Worm (Caenorhabditis elegans) whole organism, L1 larva: ENCODE data around the gene C56G2.5.

Experiments used
- C04F5.9 ChIP-seq: sonication (generic microtip); optimal IDR thresholded peaks from 2 replicates; lab custom pipeline; 2016; ENCODE audit warnings: missing genetic modification characterization, missing compliant biosample characterization
- C34B4.2 ChIP-seq: sonication (generic microtip); optimal IDR thresholded peaks from 2 replicates; lab custom pipeline; 2017; ENCODE audit warnings: mild to moderate bottlenecking, missing genetic modification characterization, missing compliant biosample characterization
- Y116A8C.19 ChIP-seq: sonication (generic microtip); optimal IDR thresholded peaks from 2 replicates; lab custom pipeline; 2016; ENCODE audit warnings: missing compliant biosample characterization, missing genetic modification characterization, borderline replicate concordance
- aha-1 ChIP-seq: fragments of 150-350 bp; optimal IDR thresholded peaks from 2 replicates; lab custom pipeline; 2014; ENCODE audit warnings: missing biosample characterization, missing genetic modification characterization
- aly-2 ChIP-seq: fragments of 150-350 bp; optimal IDR thresholded peaks from 2 replicates; lab custom pipeline; 2014; ENCODE audit warnings: missing biosample characterization, missing genetic modification characterization
- blmp-1 ChIP-seq: fragments of 150-350 bp; optimal IDR thresholded peaks from 2 replicates; lab custom pipeline; 2014; ENCODE audit warnings: missing biosample characterization, missing genetic modification characterization
- ceh-8 ChIP-seq: fragments of 200-800 bp; sonication (Bioruptor generic); optimal IDR thresholded peaks from 2 replicates; lab custom pipeline; 2018; ENCODE audit warnings: mild to moderate bottlenecking, missing genetic modification characterization, moderate library complexity, missing compliant biosample characterization
- dpl-1 ChIP-seq, 3 experiments: fragments of 150-350 bp in 2 of 3; sonication (generic microtip) in 1 of 3; optimal IDR thresholded peaks; 2 replicates each; lab custom pipeline; 2014 to 2017; ENCODE audit warnings: missing biosample characterization in 3 of 3, missing genetic modification characterization in 3 of 3, missing genetic modification reagents in 3 of 3
- dsc-1 ChIP-seq: sonication (generic microtip); optimal IDR thresholded peaks from 2 replicates; lab custom pipeline; 2016; ENCODE audit warnings: mild to moderate bottlenecking, missing genetic modification characterization, missing compliant biosample characterization
- efl-3 ChIP-seq: fragments of 200-800 bp; sonication (Bioruptor generic); optimal IDR thresholded peaks from 2 replicates; lab custom pipeline; 2018; ENCODE audit warnings: mild to moderate bottlenecking, missing genetic modification characterization, missing compliant biosample characterization
- egl-13 ChIP-seq: sonication (generic microtip); optimal IDR thresholded peaks from 2 replicates; lab custom pipeline; 2016; ENCODE audit warnings: missing genotype, missing genetic modification reagents, missing genetic modification characterization, missing compliant biosample characterization
- egl-27 ChIP-seq, 2 experiments: fragments of 150-350 bp in 1 of 2; sonication (generic microtip); optimal IDR thresholded peaks; 3 replicates each; lab custom pipeline; 2017 to 2018; ENCODE audit warnings: missing biosample characterization in 2 of 2, missing genetic modification characterization in 2 of 2, missing genetic modification reagents in 2 of 2
- fkh-4 ChIP-seq: sonication (generic microtip); optimal IDR thresholded peaks from 2 replicates; lab custom pipeline; 2016; ENCODE audit warnings: missing compliant biosample characterization, missing genetic modification characterization, borderline replicate concordance
- grh-1 ChIP-seq: fragments of 200-800 bp; sonication (Bioruptor generic); IDR thresholded peaks from 2 replicates; pipeline ENCODE4 v1.3.6; 2022; ENCODE audit warnings: missing genetic modification reagents, missing genetic modification characterization, missing compliant biosample characterization
- irx-1 ChIP-seq: sonication (generic microtip); optimal IDR thresholded peaks from 2 replicates; lab custom pipeline; 2016; ENCODE audit warnings: missing genetic modification characterization, missing compliant biosample characterization
- jun-1 ChIP-seq: fragments of 150-350 bp; optimal IDR thresholded peaks from 2 replicates; lab custom pipeline; 2014; ENCODE audit warnings: missing biosample characterization, missing genetic modification reagents, missing genetic modification characterization
- lin-13 ChIP-seq: fragments of 150-350 bp; optimal IDR thresholded peaks from 2 replicates; lab custom pipeline; 2014; ENCODE audit warnings: missing biosample characterization, missing genetic modification reagents, missing genetic modification characterization
- lin-15B ChIP-seq: fragments of 150-350 bp; sonication (generic microtip); optimal IDR thresholded peaks from 3 replicates; lab custom pipeline; 2014; ENCODE audit warnings: missing biosample characterization, missing genetic modification characterization
- lin-39 ChIP-seq: fragments of 150-350 bp; optimal IDR thresholded peaks from 2 replicates; lab custom pipeline; 2014; ENCODE audit warnings: missing biosample characterization, missing genetic modification reagents, missing genetic modification characterization
- lir-3 ChIP-seq: sonication (generic microtip); optimal IDR thresholded peaks from 2 replicates; lab custom pipeline; 2016; ENCODE audit warnings: mild to moderate bottlenecking, missing genetic modification characterization, moderate library complexity, missing compliant biosample characterization; ENCODE audit not compliant: poor library complexity
- mdl-1 ChIP-seq, 2 experiments: fragments of 150-350 bp; optimal IDR thresholded peaks; 2 replicates each; lab custom pipeline; 2014 to 2017; ENCODE audit warnings: missing biosample characterization in 2 of 2, missing genetic modification characterization in 2 of 2, inconsistent platforms in 1 of 2
- mep-1 ChIP-seq: fragments of 150-350 bp; optimal IDR thresholded peaks from 2 replicates; lab custom pipeline; 2014; ENCODE audit warnings: missing biosample characterization, missing genetic modification characterization
- nhr-19 ChIP-seq: fragments of 200-800 bp; sonication (Bioruptor generic); conservative IDR thresholded peaks from 2 replicates; pipeline ENCODE4 v1.3.6; 2022; ENCODE audit warnings: missing genetic modification characterization, missing compliant biosample characterization
- nhr-20 ChIP-seq: sonication (generic microtip); optimal IDR thresholded peaks from 2 replicates; lab custom pipeline; 2016; ENCODE audit warnings: mild to moderate bottlenecking, missing genetic modification characterization, missing compliant biosample characterization
- nhr-237 ChIP-seq: fragments of 150-350 bp; optimal IDR thresholded peaks from 2 replicates; lab custom pipeline; 2014; ENCODE audit warnings: missing biosample characterization, missing genetic modification characterization
- nhr-76 ChIP-seq: sonication (generic microtip); optimal IDR thresholded peaks from 2 replicates; lab custom pipeline; 2017; ENCODE audit warnings: missing biosample characterization, missing genetic modification characterization
- nhr-84 ChIP-seq: sonication (generic microtip); optimal IDR thresholded peaks from 2 replicates; lab custom pipeline; 2017; ENCODE audit warnings: missing biosample characterization, missing genetic modification characterization
- pqm-1 ChIP-seq: sonication (generic microtip); optimal IDR thresholded peaks from 3 replicates; lab custom pipeline; 2017; ENCODE audit warnings: missing biosample characterization, missing genetic modification characterization
- rnt-1 ChIP-seq: sonication (generic microtip); optimal IDR thresholded peaks from 2 replicates; lab custom pipeline; 2016; ENCODE audit warnings: mild to moderate bottlenecking, missing genetic modification characterization, moderate library complexity, missing compliant biosample characterization
- snpc-4 ChIP-seq: fragments of 150-350 bp; optimal IDR thresholded peaks from 2 replicates; lab custom pipeline; 2014; ENCODE audit warnings: missing biosample characterization, missing genetic modification characterization
- snu-23 ChIP-seq: sonication (generic microtip); optimal IDR thresholded peaks from 2 replicates; lab custom pipeline; 2016; ENCODE audit warnings: missing genetic modification characterization, missing compliant biosample characterization
- sox-4 ChIP-seq: sonication (generic microtip); optimal IDR thresholded peaks from 2 replicates; lab custom pipeline; 2016; ENCODE audit warnings: missing genetic modification characterization, missing compliant biosample characterization
- sptf-1 ChIP-seq: fragments of 150-350 bp; optimal IDR thresholded peaks from 2 replicates; lab custom pipeline; 2014; ENCODE audit warnings: missing biosample characterization, missing genetic modification characterization
- sup-37 ChIP-seq: fragments of 200-800 bp; sonication (Bioruptor generic); optimal IDR thresholded peaks from 2 replicates; lab custom pipeline; 2018; ENCODE audit warnings: mild to moderate bottlenecking, missing genetic modification characterization, missing compliant biosample characterization
- swsn-7 ChIP-seq: sonication (generic microtip); optimal IDR thresholded peaks from 2 replicates; lab custom pipeline; 2016; ENCODE audit warnings: missing genetic modification characterization, missing compliant biosample characterization
- tbx-2 ChIP-seq: sonication (generic microtip); optimal IDR thresholded peaks from 2 replicates; lab custom pipeline; 2016; ENCODE audit warnings: missing genetic modification characterization, missing compliant biosample characterization
- tlp-1 ChIP-seq: fragments of 150-350 bp; optimal IDR thresholded peaks from 2 replicates; lab custom pipeline; 2014; ENCODE audit warnings: missing biosample characterization, missing genetic modification characterization
- unc-30 ChIP-seq: sonication (generic microtip); optimal IDR thresholded peaks from 2 replicates; lab custom pipeline; 2017; ENCODE audit warnings: missing biosample characterization, missing genetic modification characterization
- unc-62 ChIP-seq: fragments of 150-350 bp; optimal IDR thresholded peaks from 2 replicates; lab custom pipeline; 2014; ENCODE audit warnings: missing biosample characterization, missing genetic modification reagents, missing genetic modification characterization
- zag-1 ChIP-seq: fragments of 150-350 bp; optimal IDR thresholded peaks from 2 replicates; lab custom pipeline; 2014; ENCODE audit warnings: missing biosample characterization, missing genetic modification characterization
- ztf-11 ChIP-seq, 2 experiments: sonication (generic microtip); optimal IDR thresholded peaks; 2 replicates each; lab custom pipeline; 2016 to 2017; ENCODE audit warnings: missing genetic modification characterization in 2 of 2, missing biosample characterization in 1 of 2, missing compliant biosample characterization in 1 of 2

The C56G2.5 gene

ce11 chrIII:6344737-6345136, 20.7 kb upstream of the C56G2.5 start (continued):
- TF ChIP-seq ztf-11 (tag; optimal IDR thresholded peaks at IDR 0.05; lab: Kevin White, UChicago) (peak in 1 of 2 experiments; percentile 40), mep-1 (tag; lab: Kevin White, UChicago) (peak; percentile 89), mdl-1 (tag; optimal IDR thresholded peaks at IDR 0.05; lab: Kevin White, UChicago) (peak in 1 of 2 experiments; percentile 79), irx-1 (tag; lab: Kevin White, UChicago) (peak; percentile 84), lin-13 (GFP tag; lab: Kevin White, UChicago) (peak; percentile 90), snpc-4 (tag; lab: Kevin White, UChicago) (peak; percentile 70), Y116A8C.19 (tag; lab: Kevin White, UChicago) (no peak), blmp-1 (tag; lab: Kevin White, UChicago) (peak; percentile 28), ceh-8 (peak; percentile 39), aha-1 (tag; lab: Kevin White, UChicago) (no peak), zag-1 (tag; lab: Kevin White, UChicago) (peak; percentile 84), egl-27 (tag; optimal IDR thresholded peaks at IDR 0.05; lab: Kevin White, UChicago) (peak in 1 of 2 experiments; percentile 21), rnt-1 (tag; lab: Kevin White, UChicago) (peak; percentile 93), sox-4 (no peak), pqm-1 (tag; lab: Kevin White, UChicago) (no peak), nhr-20 (tag; lab: Kevin White, UChicago) (peak; percentile 94), dpl-1 (GFP tag; optimal IDR thresholded peaks at IDR 0.05; lab: Kevin White, UChicago) (peak; percentile 68 to 79 (median 78)), unc-30 (tag; lab: Kevin White, UChicago) (no peak), lir-3 (peak; percentile 51), C04F5.9 (tag; lab: Kevin White, UChicago) (peak; percentile 71), swsn-7 (tag; lab: Kevin White, UChicago) (peak; percentile 89), nhr-76 (no peak), nhr-19 (peak; percentile 88), egl-13 (tag; lab: Kevin White, UChicago) (no peak), C34B4.2 (no peak), nhr-237 (tag; lab: Kevin White, UChicago) (peak; percentile 52), grh-1 (GFP tag; lab: Robert Waterston, UW) (peak; percentile 55; the same call in 1 of the 2 replicates), sup-37 (peak; percentile 74), tbx-2 (tag; lab: Kevin White, UChicago) (peak; percentile 81), efl-3 (GFP tag; lab: Kevin White, UChicago) (no peak), dsc-1 (tag; lab: Kevin White, UChicago) (peak; percentile 84), snu-23 (peak; percentile 95)
- TF ChIP-seq, all 84 proteins: peak for 59

DNA sequence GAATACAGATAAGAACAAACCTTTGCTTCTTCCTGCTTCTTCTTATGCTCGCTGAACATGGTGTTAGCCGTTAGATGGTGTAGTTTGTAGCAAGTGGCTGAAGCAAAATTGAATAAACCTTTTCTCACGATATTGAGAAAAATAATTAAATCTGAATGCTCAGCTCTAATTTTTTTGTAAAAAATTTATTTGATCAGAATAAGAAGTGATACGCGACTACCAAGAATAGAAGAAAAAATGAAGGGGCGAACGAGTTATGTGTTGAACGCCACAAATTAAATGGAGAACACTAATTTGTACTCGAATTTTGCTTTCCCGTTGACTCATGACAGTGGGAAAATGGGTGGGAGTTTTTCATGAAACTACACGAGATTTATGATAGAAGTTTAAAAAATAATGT, 19.2 kb upstream of the C56G2.5 start, which contains the start of gene C56G2.9:
C56G2.9 (minus strand) TSS at position 101 of the 400 bp plus-strand sequence.
- no peak for TF ChIP-seq snu-23
- no peak for TF ChIP-seq jun-1 (tag; lab: Kevin White, UChicago)
- no peak for TF ChIP-seq nhr-20 (tag; lab: Kevin White, UChicago)
- no peak for TF ChIP-seq lin-15B (tag; lab: Kevin White, UChicago)
- TF ChIP-seq egl-13 (tag; lab: Kevin White, UChicago), result no peak
- TF ChIP-seq aly-2 (tag; lab: Kevin White, UChicago), result no peak
- TF ChIP-seq fkh-4 (tag; lab: Kevin White, UChicago), result no peak
- TF ChIP-seq nhr-19, result no peak
- no peak for TF ChIP-seq pqm-1 (tag; lab: Kevin White, UChicago)
- TF ChIP-seq nhr-84 (tag; lab: Kevin White, UChicago), result no peak
- no peak for TF ChIP-seq dpl-1 (GFP tag; optimal IDR thresholded peaks at IDR 0.05; lab: Kevin White, UChicago)
- TF ChIP-seq tlp-1 (tag; lab: Kevin White, UChicago), result no peak
- no peak for TF ChIP-seq tbx-2 (tag; lab: Kevin White, UChicago)
- TF ChIP-seq sptf-1 (tag; lab: Kevin White, UChicago), result no peak
- no peak for TF ChIP-seq unc-62 (GFP tag; lab: Kevin White, UChicago)
- TF ChIP-seq mdl-1 (tag; optimal IDR thresholded peaks at IDR 0.05; lab: Kevin White, UChicago), result no peak
- TF ChIP-seq lin-39 (tag; lab: Kevin White, UChicago), result no peak
- no peak for TF ChIP-seq aha-1 (tag; lab: Kevin White, UChicago)
- TF ChIP-seq swsn-7 (tag; lab: Kevin White, UChicago), result no peak
- no peak for TF ChIP-seq C04F5.9 (tag; lab: Kevin White, UChicago)
- TF ChIP-seq, all 84 proteins: peak for 0
